Worm (Caenorhabditis elegans): ENCODE measurements around the gene F59A1.12.

The F59A1.12 gene

ce11 chrV:17699097-17699496 is 31.5 kb upstream of the F59A1.12 start, which contains the start of gene Y26G10.4:
TSS of gene Y26G10.4 (minus strand) at chrV:17699197.
- TF ChIP-seq hmbx-1 (tag; optimal IDR thresholded peaks at IDR 0.05) (no peak), flt-1 (GFP tag; IDR thresholded peaks at IDR 0.05) (no peak), ceh-13 (GFP tag; optimal IDR thresholded peaks at IDR 0.05) (no peak), ama-1 (optimal IDR thresholded peaks at IDR 0.05) (no peak), hnd-1 (tag; optimal IDR thresholded peaks at IDR 0.05) (no peak), B0310.2 (tag; optimal IDR thresholded peaks at IDR 0.05) (no peak), F13C5.2 (tag; optimal IDR thresholded peaks at IDR 0.05) (no peak), ets-7 (tag; optimal IDR thresholded peaks at IDR 0.05) (no peak), scrt-1 (GFP tag; IDR thresholded peaks at IDR 0.05) (no peak), ceh-36 (tag; optimal IDR thresholded peaks at IDR 0.05) (no peak), sea-1 (GFP tag; conservative IDR thresholded peaks at IDR 0.05) (no peak), tra-4 (tag; optimal IDR thresholded peaks at IDR 0.05) (no peak), aly-1 (tag; optimal IDR thresholded peaks at IDR 0.05) (no peak), pes-1 (GFP tag; IDR thresholded peaks at IDR 0.05) (no peak), tbx-11 (GFP tag; IDR thresholded peaks at IDR 0.05) (no peak), tbx-37 (GFP tag; conservative IDR thresholded peaks at IDR 0.05) (no peak), hmg-4 (GFP tag; optimal IDR thresholded peaks at IDR 0.05) (no peak)

- TF ChIP-seq ama-1 (optimal IDR thresholded peaks at IDR 0.05) (no peak), hnd-1 (tag; optimal IDR thresholded peaks at IDR 0.05) (no peak), ceh-13 (GFP tag; optimal IDR thresholded peaks at IDR 0.05) (no peak), tbx-11 (GFP tag; IDR thresholded peaks at IDR 0.05) (no peak), tra-4 (tag; optimal IDR thresholded peaks at IDR 0.05) (no peak)
These were observed 29.2 kb upstream of the F59A1.12 start, which contains the start of gene spp-29 for ce11 chrV:17696753-17697152. TSS of gene spp-29 (minus strand) at chrV:17696853.

- TF ChIP-seq ceh-36 (tag; optimal IDR thresholded peaks at IDR 0.05) = no peak
- TF ChIP-seq tra-4 (tag; optimal IDR thresholded peaks at IDR 0.05) = no peak
- no peak for TF ChIP-seq ama-1 (optimal IDR thresholded peaks at IDR 0.05)
- TF ChIP-seq flt-1 (GFP tag; IDR thresholded peaks at IDR 0.05) = no peak
- no peak for TF ChIP-seq tbx-11 (GFP tag; IDR thresholded peaks at IDR 0.05)
- no peak for TF ChIP-seq hmg-4 (GFP tag; optimal IDR thresholded peaks at IDR 0.05)
- TF ChIP-seq tbx-37 (GFP tag; conservative IDR thresholded peaks at IDR 0.05) = no peak
- no peak for TF ChIP-seq ets-7 (tag; optimal IDR thresholded peaks at IDR 0.05)
- no peak for TF ChIP-seq scrt-1 (GFP tag; IDR thresholded peaks at IDR 0.05)
- TF ChIP-seq hmbx-1 (tag; optimal IDR thresholded peaks at IDR 0.05) = no peak
- TF ChIP-seq aly-1 (tag; optimal IDR thresholded peaks at IDR 0.05) = no peak
- no peak for TF ChIP-seq sea-1 (GFP tag; conservative IDR thresholded peaks at IDR 0.05)
- TF ChIP-seq ceh-13 (GFP tag; optimal IDR thresholded peaks at IDR 0.05) = no peak
These were observed 28.2 kb upstream of the F59A1.12 start, which contains the start of gene Y26G10.1 for ce11 chrV:17695802-17696201. TSS of gene Y26G10.1 (minus strand) at chrV:17695902.

- TF ChIP-seq F13C5.2 (tag; optimal IDR thresholded peaks at IDR 0.05) (no peak), tra-4 (tag; optimal IDR thresholded peaks at IDR 0.05) (no peak), tbx-37 (GFP tag; conservative IDR thresholded peaks at IDR 0.05) (no peak), flt-1 (GFP tag; IDR thresholded peaks at IDR 0.05) (no peak), hnd-1 (tag; optimal IDR thresholded peaks at IDR 0.05) (no peak), ets-7 (tag; optimal IDR thresholded peaks at IDR 0.05) (no peak), scrt-1 (GFP tag; IDR thresholded peaks at IDR 0.05) (no peak), hmbx-1 (tag; optimal IDR thresholded peaks at IDR 0.05) (no peak), sea-1 (GFP tag; conservative IDR thresholded peaks at IDR 0.05) (no peak), ama-1 (optimal IDR thresholded peaks at IDR 0.05) (no peak), aly-1 (tag; optimal IDR thresholded peaks at IDR 0.05) (no peak), ceh-36 (tag; optimal IDR thresholded peaks at IDR 0.05) (no peak)
These were observed 26.7 kb upstream of the F59A1.12 start for ce11 chrV:17694260-17694659.

ce11 chrV:17690922-17691321 is 23.3 kb upstream of the F59A1.12 start, which contains the start of gene F59A1.13:
TSS of gene F59A1.13 (minus strand) at chrV:17691022.
- TF ChIP-seq aly-1 (tag; optimal IDR thresholded peaks at IDR 0.05) = no peak
- no peak for TF ChIP-seq tbx-37 (GFP tag; conservative IDR thresholded peaks at IDR 0.05)
- no peak for TF ChIP-seq pes-1 (GFP tag; IDR thresholded peaks at IDR 0.05)
- no peak for TF ChIP-seq hmg-4 (GFP tag; optimal IDR thresholded peaks at IDR 0.05)
- no peak for TF ChIP-seq tbx-11 (GFP tag; IDR thresholded peaks at IDR 0.05)

- TF ChIP-seq hmbx-1 (tag; optimal IDR thresholded peaks at IDR 0.05) (no peak), aly-1 (tag; optimal IDR thresholded peaks at IDR 0.05) (no peak), hmg-4 (GFP tag; optimal IDR thresholded peaks at IDR 0.05) (no peak), ets-7 (tag; optimal IDR thresholded peaks at IDR 0.05) (no peak)
These were observed 19.3 kb upstream of the F59A1.12 start, which contains the start of gene F59A1.18 for ce11 chrV:17686852-17687251. TSS of gene F59A1.18 (minus strand) at chrV:17686952.

ce11 chrV:17684857-17685256 is 17.3 kb upstream of the F59A1.12 start, which contains the start of the genes F59A1.16 and F59A1.6:
TSS of gene F59A1.16 (minus strand) at chrV:17684957.
TSS of gene F59A1.6 (plus strand) at chrV:17685141.
- no peak for TF ChIP-seq hmbx-1 (tag; optimal IDR thresholded peaks at IDR 0.05)
- TF ChIP-seq F13C5.2 (tag; optimal IDR thresholded peaks at IDR 0.05) = no peak
- TF ChIP-seq B0310.2 (tag; optimal IDR thresholded peaks at IDR 0.05) = no peak
- TF ChIP-seq ama-1 (optimal IDR thresholded peaks at IDR 0.05) = no peak

ce11 chrV:17683763-17684162 is 16.2 kb upstream of the F59A1.12 start, which contains the start of gene F59A1.15:
TSS of gene F59A1.15 (minus strand) at chrV:17683863.
- no peak for TF ChIP-seq aly-1 (tag; optimal IDR thresholded peaks at IDR 0.05)
- no peak for TF ChIP-seq tbx-11 (GFP tag; IDR thresholded peaks at IDR 0.05)

- TF ChIP-seq tra-4 (tag; optimal IDR thresholded peaks at IDR 0.05) (no peak), flt-1 (GFP tag; IDR thresholded peaks at IDR 0.05) (no peak), ceh-13 (GFP tag; optimal IDR thresholded peaks at IDR 0.05) (no peak), pes-1 (GFP tag; IDR thresholded peaks at IDR 0.05) (no peak), sea-1 (GFP tag; conservative IDR thresholded peaks at IDR 0.05) (no peak), tbx-37 (GFP tag; conservative IDR thresholded peaks at IDR 0.05) (no peak), ceh-36 (tag; optimal IDR thresholded peaks at IDR 0.05) (no peak), ama-1 (optimal IDR thresholded peaks at IDR 0.05) (no peak), aly-1 (tag; optimal IDR thresholded peaks at IDR 0.05) (no peak), hnd-1 (tag; optimal IDR thresholded peaks at IDR 0.05) (no peak), tbx-11 (GFP tag; IDR thresholded peaks at IDR 0.05) (no peak), hmbx-1 (tag; optimal IDR thresholded peaks at IDR 0.05) (no peak), hmg-4 (GFP tag; optimal IDR thresholded peaks at IDR 0.05) (no peak)
These were observed 15.7 kb upstream of the F59A1.12 start for ce11 chrV:17683290-17683689.

All from whole organism, early embryonic.